Fruit fly (Drosophila melanogaster) whole organism, embryonic: ENCODE measurements around the gene CG32074.

ENCODE experiments used
- Antp ChIP-seq: fragments of 200-800 bp; sonication (Bioruptor generic); optimal IDR thresholded peaks from 3 replicates; lab custom pipeline; 2016; ENCODE audit warnings: missing biosample characterization, missing genetic modification characterization
- CG10959 ChIP-seq: fragments of 200-800 bp; sonication (Bioruptor generic); IDR thresholded peaks from 2 replicates; pipeline ENCODE4 v1.3.6; 2022; ENCODE audit warnings: missing biosample characterization, missing genetic modification characterization
- CG11247 ChIP-seq: fragments of 200-800 bp; sonication (Bioruptor generic); IDR thresholded peaks from 2 replicates; pipeline ENCODE4 v1.3.6; 2022; ENCODE audit warnings: missing biosample characterization, missing genetic modification characterization
- CG12104 ChIP-seq: fragments of 200-800 bp; sonication (Bioruptor generic); optimal IDR thresholded peaks from 3 replicates; lab custom pipeline; 2016; ENCODE audit warnings: missing biosample characterization, missing genetic modification characterization
- CG12299 ChIP-seq: fragments of 200-800 bp; sonication (Bioruptor generic); optimal IDR thresholded peaks from 2 replicates; lab custom pipeline; 2018; ENCODE audit warnings: missing biosample characterization, mild to moderate bottlenecking, missing genetic modification characterization
- CG13775 ChIP-seq: fragments of 200-800 bp; sonication (Bioruptor generic); optimal IDR thresholded peaks from 3 replicates; lab custom pipeline; 2017; ENCODE audit warnings: missing biosample characterization, mild to moderate bottlenecking, missing genetic modification characterization
- CG15011 ChIP-seq: fragments of 200-800 bp; sonication (Bioruptor generic); optimal IDR thresholded peaks from 3 replicates; lab custom pipeline; 2018; ENCODE audit warnings: missing biosample characterization, mild to moderate bottlenecking, missing genetic modification characterization
- CG1603 ChIP-seq: fragments of 200-800 bp; sonication (Bioruptor generic); optimal IDR thresholded peaks from 2 replicates; lab custom pipeline; 2019; ENCODE audit warnings: missing biosample characterization, mild to moderate bottlenecking, missing genetic modification characterization, moderate library complexity
- CG17568 ChIP-seq: fragments of 200-800 bp; sonication (Bioruptor generic); optimal IDR thresholded peaks from 2 replicates; lab custom pipeline; 2018; ENCODE audit warnings: missing biosample characterization, mild to moderate bottlenecking, missing genetic modification characterization, moderate library complexity
- CG18262 ChIP-seq: fragments of 200-800 bp; optimal IDR thresholded peaks from 3 replicates; lab custom pipeline; 2019; ENCODE audit warnings: missing biosample characterization, mild to moderate bottlenecking, missing genetic modification characterization, moderate library complexity
- CG31224 ChIP-seq: fragments of 200-800 bp; sonication (Bioruptor generic); IDR thresholded peaks from 2 replicates; pipeline ENCODE4 v1.3.6; 2022; ENCODE audit warnings: missing biosample characterization, missing genetic modification characterization
- CG32767 ChIP-seq: fragments of 200-800 bp; sonication (Bioruptor generic); IDR thresholded peaks from 2 replicates; pipeline ENCODE4 v1.3.6; 2022; ENCODE audit warnings: missing biosample characterization, missing genetic modification characterization
- CG3281 ChIP-seq: fragments of 200-800 bp; sonication (Bioruptor generic); optimal IDR thresholded peaks from 3 replicates; lab custom pipeline; 2017; ENCODE audit warnings: missing biosample characterization, mild to moderate bottlenecking, missing genetic modification characterization
- CG42726 ChIP-seq: fragments of 200-800 bp; sonication (Bioruptor generic); IDR thresholded peaks from 2 replicates; pipeline ENCODE4 v1.3.6; 2022; ENCODE audit warnings: missing biosample characterization, missing genetic modification characterization; ENCODE audit not compliant: partially characterized antibody
- CG4360 ChIP-seq: fragments of 200-800 bp; sonication (Bioruptor generic); IDR thresholded peaks from 2 replicates; pipeline ENCODE4 v1.3.6; 2022; ENCODE audit warnings: missing biosample characterization, missing genetic modification characterization
- CG9817 ChIP-seq: fragments of 200-800 bp; sonication (Bioruptor generic); optimal IDR thresholded peaks from 2 replicates; lab custom pipeline; 2018; ENCODE audit warnings: missing biosample characterization, mild to moderate bottlenecking, missing genetic modification characterization, moderate library complexity
- CG9932 ChIP-seq: fragments of 200-800 bp; sonication (Bioruptor generic); IDR thresholded peaks from 2 replicates; pipeline ENCODE4 v1.3.6; 2022; ENCODE audit warnings: missing biosample characterization, missing genetic modification characterization
- CHES-1-like ChIP-seq: fragments of 200-800 bp; sonication (Bioruptor generic); optimal IDR thresholded peaks from 2 replicates; lab custom pipeline; 2016; ENCODE audit warnings: missing biosample characterization, missing genetic modification characterization
- CkIIα-i1 ChIP-seq: fragments of 200-800 bp; sonication (Bioruptor generic); IDR thresholded peaks from 2 replicates; pipeline ENCODE4 v1.3.6; 2022; ENCODE audit warnings: missing biosample characterization, missing genetic modification characterization
- Dbx ChIP-seq: fragments of 200-800 bp; sonication (Bioruptor generic); IDR thresholded peaks from 3 replicates; pipeline ENCODE4 v1.3.6; 2022; ENCODE audit warnings: missing biosample characterization, missing genetic modification characterization
- Drgx ChIP-seq: fragments of 200-800 bp; sonication (Bioruptor generic); IDR thresholded peaks from 2 replicates; pipeline ENCODE4 v1.3.6; 2022; ENCODE audit warnings: missing biosample characterization, missing genetic modification characterization
- E2f2 ChIP-seq: fragments of 200-800 bp; sonication (Bioruptor generic); IDR thresholded peaks from 2 replicates; pipeline ENCODE4 v1.3.6; 2022; ENCODE audit warnings: missing biosample characterization, missing genetic modification characterization
- Ets65A ChIP-seq: fragments of 200-800 bp; sonication (Bioruptor generic); peaks from one replicate; lab custom pipeline; 2016; ENCODE audit warnings: missing biosample characterization, missing genetic modification characterization
- Gsc ChIP-seq: fragments of 200-800 bp; sonication (Bioruptor generic); IDR thresholded peaks from 2 replicates; pipeline ENCODE4 v1.3.6; 2022; ENCODE audit warnings: missing biosample characterization, missing genetic modification characterization
- Meics ChIP-seq: fragments of 200-800 bp; sonication (Bioruptor generic); optimal IDR thresholded peaks from 2 replicates; lab custom pipeline; 2017; ENCODE audit warnings: missing biosample characterization, mild to moderate bottlenecking, missing genetic modification characterization
- NC2α ChIP-seq: fragments of 200-800 bp; sonication (Bioruptor generic); optimal IDR thresholded peaks from 2 replicates; lab custom pipeline; 2016; ENCODE audit warnings: missing biosample characterization, missing genetic modification characterization
- NC2β ChIP-seq: fragments of 200-800 bp; sonication (Bioruptor generic); optimal IDR thresholded peaks from 2 replicates; lab custom pipeline; 2016; ENCODE audit warnings: missing biosample characterization, missing genetic modification characterization
- Rx ChIP-seq: fragments of 200-800 bp; sonication (Bioruptor generic); IDR thresholded peaks from 2 replicates; pipeline ENCODE4 v1.3.6; 2022; ENCODE audit warnings: missing biosample characterization, missing genetic modification characterization
- Ssrp ChIP-seq: fragments of 200-800 bp; sonication (Bioruptor generic); optimal IDR thresholded peaks from 2 replicates; lab custom pipeline; 2018; ENCODE audit warnings: missing biosample characterization, mild to moderate bottlenecking, missing genetic modification characterization, moderate library complexity
- ara ChIP-seq: fragments of 200-800 bp; sonication (Bioruptor generic); IDR thresholded peaks from 2 replicates; pipeline ENCODE4 v1.3.6; 2022; ENCODE audit warnings: missing biosample characterization, missing genetic modification characterization
- cato ChIP-seq: fragments of 200-800 bp; sonication (Bioruptor generic); optimal IDR thresholded peaks from 2 replicates; lab custom pipeline; 2016; ENCODE audit warnings: missing biosample characterization, missing genetic modification characterization, borderline replicate concordance
- chif ChIP-seq, 2 experiments: fragments of 200-800 bp; sonication (Bioruptor generic); optimal IDR thresholded peaks; 3 replicates each; lab custom pipeline; 2016; ENCODE audit warnings: missing biosample characterization in 2 of 2, missing genetic modification characterization in 2 of 2
- exex ChIP-seq: fragments of 200-800 bp; sonication (Bioruptor generic); optimal IDR thresholded peaks from 4 replicates; lab custom pipeline; 2018; ENCODE audit warnings: missing biosample characterization, mild to moderate bottlenecking, missing genetic modification characterization, moderate library complexity
- fd64A ChIP-seq: fragments of 200-800 bp; sonication (Bioruptor generic); optimal IDR thresholded peaks from 3 replicates; lab custom pipeline; 2018; ENCODE audit warnings: missing biosample characterization, mild to moderate bottlenecking, missing genetic modification characterization
- ftz-f1 ChIP-seq: fragments of 200-800 bp; sonication (Bioruptor generic); optimal IDR thresholded peaks from 2 replicates; lab custom pipeline; 2016; ENCODE audit warnings: missing biosample characterization, missing genetic modification characterization
- gce ChIP-seq: fragments of 200-800 bp; sonication (Bioruptor generic); IDR thresholded peaks from 3 replicates; pipeline ENCODE4 v1.3.6; 2022; ENCODE audit warnings: missing biosample characterization, missing genetic modification characterization
- gt ChIP-seq: fragments of 200-800 bp; sonication (Bioruptor generic); IDR thresholded peaks from 2 replicates; pipeline ENCODE4 v1.3.6; 2022; ENCODE audit warnings: missing biosample characterization, missing genetic modification characterization
- inv ChIP-seq: fragments of 200-800 bp; sonication (Bioruptor generic); IDR thresholded peaks from 2 replicates; pipeline ENCODE4 v1.3.6; 2022; ENCODE audit warnings: missing biosample characterization, missing genetic modification characterization; ENCODE audit not compliant: partially characterized antibody
- rib ChIP-seq: fragments of 200-800 bp; sonication (Bioruptor generic); IDR thresholded peaks from 2 replicates; pipeline ENCODE4 v1.3.6; 2022; ENCODE audit warnings: missing biosample characterization, missing genetic modification characterization
- row ChIP-seq: fragments of 200-800 bp; sonication (Bioruptor generic); IDR thresholded peaks from 3 replicates; pipeline ENCODE4 v1.3.6; 2022; ENCODE audit warnings: missing biosample characterization, missing genetic modification characterization
- sens ChIP-seq: fragments of 200-800 bp; sonication (Bioruptor generic); peaks from one replicate; lab custom pipeline; 2016; ENCODE audit warnings: missing biosample characterization, missing genetic modification characterization
- sisA ChIP-seq: fragments of 200-800 bp; sonication (Bioruptor generic); IDR thresholded peaks from 2 replicates; pipeline ENCODE4 v1.3.6; 2022; ENCODE audit warnings: missing biosample characterization, missing genetic modification characterization
- ssp ChIP-seq: fragments of 200-800 bp; sonication (Bioruptor generic); IDR thresholded peaks from 2 replicates; pipeline ENCODE4 v1.3.6; 2022; ENCODE audit warnings: missing biosample characterization, missing genetic modification characterization
- tin ChIP-seq: fragments of 200-800 bp; sonication (Bioruptor generic); optimal IDR thresholded peaks from 3 replicates; lab custom pipeline; 2016; ENCODE audit warnings: missing biosample characterization, missing genetic modification characterization
- tup ChIP-seq: fragments of 200-800 bp; sonication (Bioruptor generic); optimal IDR thresholded peaks from 2 replicates; lab custom pipeline; 2016; ENCODE audit warnings: missing biosample characterization, mild to moderate bottlenecking, missing genetic modification characterization, moderate library complexity
- unc-4 ChIP-seq: fragments of 200-800 bp; sonication (Bioruptor generic); IDR thresholded peaks from 2 replicates; pipeline ENCODE4 v1.3.6; 2022; ENCODE audit warnings: missing biosample characterization, missing genetic modification characterization; ENCODE audit not compliant: partially characterized antibody
- usp ChIP-seq: fragments of >200 bp; optimal IDR thresholded peaks from 2 replicates; lab custom pipeline; 2017; ENCODE audit warnings: missing biosample characterization, missing genetic modification characterization
- vnd ChIP-seq: fragments of 200-800 bp; sonication (Bioruptor generic); IDR thresholded peaks from 3 replicates; pipeline ENCODE4 v1.3.6; 2022; ENCODE audit warnings: missing biosample characterization, missing genetic modification characterization; ENCODE audit not compliant: partially characterized antibody
- zen2 ChIP-seq: fragments of 200-800 bp; sonication (Bioruptor generic); IDR thresholded peaks from 3 replicates; pipeline ENCODE4 v1.3.6; 2022; ENCODE audit warnings: missing biosample characterization, missing genetic modification characterization; ENCODE audit not compliant: partially characterized antibody
- zfh2 ChIP-seq: fragments of 200-800 bp; sonication (Bioruptor generic); optimal IDR thresholded peaks from 2 replicates; lab custom pipeline; 2016; ENCODE audit warnings: missing biosample characterization, missing genetic modification characterization

Gene CG32074

dm6 chr3L:11119396-11119900 lies 12.7 kb downstream of the CG32074 start (continued):
- TF ChIP-seq CG3281 (GFP tag; lab: Kevin White, UChicago) (no peak), zen2 (GFP tag; lab: Robert Waterston, UW) (no peak), CG12104 (no peak), Meics (GFP tag; lab: Kevin White, UChicago) (no peak), row (GFP tag; lab: Robert Waterston, UW) (peak; percentile 44), CG10959 (no peak), Ets65A (GFP tag; lab: Kevin White, UChicago) (peak; percentile 53), NC2β (no peak), unc-4 (GFP tag; lab: Robert Waterston, UW) (no peak), tin (GFP tag; lab: Kevin White, UChicago) (no peak), CHES-1-like (no peak), CG18262 (no peak), CG13775 (GFP tag; lab: Kevin White, UChicago) (no peak), chif (GFP tag; optimal IDR thresholded peaks at IDR 0.05; lab: Kevin White, UChicago) (no peak), usp (GFP tag; lab: Kevin White, UChicago) (no peak), E2f2 (GFP tag; lab: Robert Waterston, UW) (no peak), exex (tag; lab: Kevin White, UChicago) (no peak), CG32767 (GFP tag; lab: Robert Waterston, UW) (peak; percentile 16; the same call in 1 of the 2 replicates), zfh2 (GFP tag; lab: Kevin White, UChicago) (peak; percentile 32), gt (GFP tag; lab: Robert Waterston, UW) (no peak), rib (GFP tag; lab: Robert Waterston, UW) (no peak), CkIIα-i1 (GFP tag; lab: Robert Waterston, UW) (no peak), Gsc (GFP tag; lab: Robert Waterston, UW) (no peak), CG11247 (GFP tag; lab: Robert Waterston, UW) (0 out of 2 replicates have a peak, but pooled peaks have one; percentile 17), CG4360 (GFP tag; lab: Robert Waterston, UW) (no peak), ftz-f1 (no peak), CG15011 (GFP tag; lab: Kevin White, UChicago) (no peak), CG9932 (peak; percentile 59), fd64A (GFP tag; lab: Kevin White, UChicago) (no peak), Drgx (GFP tag; lab: Robert Waterston, UW) (peak; percentile 33; the same call in 1 of the 2 replicates), CG31224 (GFP tag; lab: Robert Waterston, UW) (no peak), ara (no peak), CG12299 (tag; lab: Kevin White, UChicago) (no peak), CG42726 (GFP tag; lab: Robert Waterston, UW) (0 out of 2 replicates have a peak, but pooled peaks have one; percentile 10), gce (GFP tag; lab: Robert Waterston, UW) (no peak), CG1603 (tag; lab: Kevin White, UChicago) (no peak), Ssrp (no peak), vnd (no peak), Antp (GFP tag; lab: Kevin White, UChicago) (peak; percentile 29), sens (GFP tag; lab: Kevin White, UChicago) (peak; percentile 14), NC2α (no peak), CG9817 (tag; lab: Kevin White, UChicago) (peak; percentile 27), sisA (GFP tag; lab: Robert Waterston, UW) (peak; percentile 54), cato (GFP tag; lab: Kevin White, UChicago) (no peak), CG17568 (peak; percentile 61), inv (GFP tag; lab: Robert Waterston, UW) (no peak), Dbx (GFP tag; lab: Robert Waterston, UW) (peak; percentile 37; the same call in 1 of the 3 replicates), tup (GFP tag; lab: Kevin White, UChicago) (no peak), Rx (GFP tag; lab: Robert Waterston, UW) (no peak), ssp (GFP tag; lab: Robert Waterston, UW) (no peak)
